Worm (Caenorhabditis elegans) whole organism, L3 larva: Measurements from ENCODE around the gene srw-87.

ENCODE experiments used
- ceh-16 ChIP-seq: sonication (generic microtip); optimal IDR thresholded peaks from 2 replicates; lab custom pipeline; 2017; ENCODE audit warnings: missing biosample characterization, missing genetic modification characterization
- ceh-82 ChIP-seq: fragments of 150-350 bp; optimal IDR thresholded peaks from 2 replicates; lab custom pipeline; 2014; ENCODE audit warnings: missing biosample characterization, missing genetic modification characterization
- ceh-9 ChIP-seq: sonication (generic microtip); optimal IDR thresholded peaks from 2 replicates; lab custom pipeline; 2018; ENCODE audit warnings: missing biosample characterization, missing genetic modification characterization
- daf-12 ChIP-seq: fragments of 150-350 bp; optimal IDR thresholded peaks from 2 replicates; lab custom pipeline; 2014; ENCODE audit warnings: missing biosample characterization, missing genetic modification reagents, missing genetic modification characterization
- egl-27 ChIP-seq: sonication (generic microtip); optimal IDR thresholded peaks from 4 replicates; lab custom pipeline; 2017; ENCODE audit warnings: missing biosample characterization, missing genetic modification reagents, missing genetic modification characterization
- egl-5 ChIP-seq: fragments of 150-350 bp; optimal IDR thresholded peaks from 2 replicates; lab custom pipeline; 2017; ENCODE audit warnings: missing biosample characterization, missing genetic modification reagents, missing genetic modification characterization, inconsistent platforms
- elt-1 ChIP-seq: fragments of 150-350 bp; optimal IDR thresholded peaks from 2 replicates; lab custom pipeline; 2014; ENCODE audit warnings: missing biosample characterization, missing genetic modification characterization
- elt-2 ChIP-seq: sonication (generic microtip); optimal IDR thresholded peaks from 2 replicates; lab custom pipeline; 2016; ENCODE audit warnings: missing genetic modification reagents, mild to moderate bottlenecking, missing genetic modification characterization, missing compliant biosample characterization
- elt-3 ChIP-seq, 3 experiments: fragments of 150-350 bp in 1 of 3; sonication (generic microtip) in 2 of 3; optimal IDR thresholded peaks; 2 replicates in 2 of 3; 4 replicates in 1 of 3; lab custom pipeline; 2014 to 2017; ENCODE audit warnings: missing biosample characterization in 3 of 3, missing genetic modification characterization in 3 of 3
- fkh-2 ChIP-seq: fragments of 150-350 bp; optimal IDR thresholded peaks from 2 replicates; lab custom pipeline; 2014; ENCODE audit warnings: missing biosample characterization, missing genetic modification reagents, missing genetic modification characterization
- fos-1 ChIP-seq: fragments of 150-350 bp; optimal IDR thresholded peaks from 2 replicates; lab custom pipeline; 2014; ENCODE audit warnings: missing biosample characterization, missing genetic modification characterization
- jun-1 ChIP-seq: fragments of 150-350 bp; optimal IDR thresholded peaks from 2 replicates; lab custom pipeline; 2014; ENCODE audit warnings: missing biosample characterization, missing genetic modification reagents, missing genetic modification characterization
- lin-15B ChIP-seq: fragments of 150-350 bp; optimal IDR thresholded peaks from 2 replicates; lab custom pipeline; 2014; ENCODE audit warnings: missing biosample characterization, missing genetic modification characterization
- lin-39 ChIP-seq: fragments of 150-350 bp; optimal IDR thresholded peaks from 2 replicates; lab custom pipeline; 2018; ENCODE audit warnings: missing biosample characterization, missing genetic modification reagents, missing genetic modification characterization
- lsy-12 ChIP-seq: sonication (generic microtip); optimal IDR thresholded peaks from 2 replicates; lab custom pipeline; 2016; ENCODE audit warnings: mild to moderate bottlenecking, missing genetic modification characterization, missing compliant biosample characterization
- mdl-1 ChIP-seq: fragments of 150-350 bp; optimal IDR thresholded peaks from 2 replicates; lab custom pipeline; 2014; ENCODE audit warnings: missing biosample characterization, missing genetic modification characterization
- mml-1 ChIP-seq: fragments of 150-350 bp; sonication (generic microtip); optimal IDR thresholded peaks from 3 replicates; lab custom pipeline; 2014; ENCODE audit warnings: missing biosample characterization, missing genetic modification characterization
- nfya-1 ChIP-seq: sonication (generic microtip); optimal IDR thresholded peaks from 2 replicates; lab custom pipeline; 2017; ENCODE audit warnings: missing genetic modification characterization, mild to moderate bottlenecking, missing compliant biosample characterization, antibody characterized with exemption, moderate library complexity; ENCODE audit not compliant: insufficient read depth
- nhr-11 ChIP-seq: fragments of 150-350 bp; optimal IDR thresholded peaks from 2 replicates; lab custom pipeline; 2014; ENCODE audit warnings: missing biosample characterization, missing genetic modification characterization
- nhr-12 ChIP-seq: fragments of 150-350 bp; optimal IDR thresholded peaks from 2 replicates; lab custom pipeline; 2014; ENCODE audit warnings: missing biosample characterization, missing genetic modification characterization
- nhr-23 ChIP-seq: fragments of 150-350 bp; optimal IDR thresholded peaks from 2 replicates; lab custom pipeline; 2014; ENCODE audit warnings: missing biosample characterization, missing genetic modification reagents, missing genetic modification characterization
- nhr-28 ChIP-seq: fragments of 150-350 bp; optimal IDR thresholded peaks from 2 replicates; lab custom pipeline; 2014; ENCODE audit warnings: missing biosample characterization, missing genetic modification characterization
- nhr-43 ChIP-seq: sonication (generic microtip); optimal IDR thresholded peaks from 2 replicates; lab custom pipeline; 2016; ENCODE audit warnings: mild to moderate bottlenecking, missing genetic modification characterization, missing compliant biosample characterization; ENCODE audit not compliant: poor library complexity, severe bottlenecking
- nhr-76 ChIP-seq: fragments of 150-350 bp; sonication (generic microtip); optimal IDR thresholded peaks from 5 replicates; lab custom pipeline; 2014; ENCODE audit warnings: missing biosample characterization, missing genetic modification characterization
- nhr-77 ChIP-seq: fragments of 150-350 bp; optimal IDR thresholded peaks from 2 replicates; lab custom pipeline; 2014; ENCODE audit warnings: missing biosample characterization, missing genetic modification characterization
- pha-4 ChIP-seq: fragments of 150-350 bp; optimal IDR thresholded peaks from 2 replicates; lab custom pipeline; 2014; ENCODE audit warnings: missing biosample characterization, missing genetic modification reagents, missing genetic modification characterization
- pqm-1 ChIP-seq: fragments of 150-350 bp; optimal IDR thresholded peaks from 2 replicates; lab custom pipeline; 2017; ENCODE audit warnings: missing biosample characterization, missing genetic modification characterization, inconsistent platforms
- sea-2 ChIP-seq: fragments of 150-350 bp; sonication (generic microtip); optimal IDR thresholded peaks from 4 replicates; lab custom pipeline; 2014; ENCODE audit warnings: missing biosample characterization, missing genetic modification reagents, missing genetic modification characterization
- skn-1 ChIP-seq: fragments of 150-350 bp; optimal IDR thresholded peaks from 2 replicates; lab custom pipeline; 2014; ENCODE audit warnings: missing biosample characterization, missing genetic modification characterization
- snpc-4 ChIP-seq: fragments of 150-350 bp; optimal IDR thresholded peaks from 2 replicates; lab custom pipeline; 2014; ENCODE audit warnings: missing biosample characterization, missing genetic modification characterization
- tbx-2 ChIP-seq: sonication (generic microtip); optimal IDR thresholded peaks from 2 replicates; lab custom pipeline; 2016; ENCODE audit warnings: mild to moderate bottlenecking, missing genetic modification characterization, missing compliant biosample characterization
- unc-39 ChIP-seq: sonication (generic microtip); optimal IDR thresholded peaks from 4 replicates; lab custom pipeline; 2017; ENCODE audit warnings: missing biosample characterization, missing genetic modification characterization
- zag-1 ChIP-seq: fragments of 150-350 bp; optimal IDR thresholded peaks from 2 replicates; lab custom pipeline; 2014; ENCODE audit warnings: missing biosample characterization, missing genetic modification characterization
- ztf-4 ChIP-seq: fragments of 150-350 bp; optimal IDR thresholded peaks from 2 replicates; lab custom pipeline; 2014; ENCODE audit warnings: missing biosample characterization, missing genetic modification characterization

srw-87 gene

ce11 chrV:16338287-16339092 is 2.1 kb downstream of the srw-87 start, which contains the start of gene slc-9B.2:
Gene slc-9B.2 (plus strand): TSS chrV:16339042.
- TF ChIP-seq nfya-1 (peak; percentile 18), elt-2 (tag; lab: Kevin White, UChicago) (peak; percentile 66)

ce11 chrV:16341497-16342257 is 5.3 kb downstream of the srw-87 start:
- TF ChIP-seq elt-2 (tag; lab: Kevin White, UChicago) = peak; percentile 25

ce11 chrV:16342258-16342618 is 5.8 kb downstream of the srw-87 start, which contains the start of gene nhr-193:
Gene nhr-193 (plus strand): TSS chrV:16342308.
- TF ChIP-seq pqm-1 (tag; lab: Kevin White, UChicago) (peak; percentile 88), zag-1 (tag; lab: Kevin White, UChicago) (no peak), jun-1 (tag; lab: Kevin White, UChicago) (peak; percentile 6), elt-2 (tag; lab: Kevin White, UChicago) (peak; percentile 74), lsy-12 (tag; lab: Kevin White, UChicago) (no peak)

ce11 chrV:16346406-16347108 is 10.1 kb downstream of the srw-87 start, which contains the start of the genes W08G11.5 and W08G11.1:
Gene W08G11.5 (minus strand): TSS chrV:16346506.
Gene W08G11.1 (plus strand): TSS chrV:16347058.
- TF ChIP-seq daf-12 (no peak), elt-1 (tag; lab: Kevin White, UChicago) (no peak), skn-1 (no peak), nhr-76 (tag; lab: Kevin White, UChicago) (no peak), nhr-28 (tag; lab: Kevin White, UChicago) (no peak), egl-5 (tag; lab: Kevin White, UChicago) (no peak), lin-39 (no peak), nhr-11 (tag; lab: Kevin White, UChicago) (no peak), lsy-12 (tag; lab: Kevin White, UChicago) (no peak), mml-1 (tag; lab: Kevin White, UChicago) (no peak), egl-27 (no peak), snpc-4 (tag; lab: Kevin White, UChicago) (no peak), sea-2 (GFP tag; lab: Kevin White, UChicago) (no peak), elt-2 (tag; lab: Kevin White, UChicago) (no peak), nhr-77 (tag; lab: Kevin White, UChicago) (no peak), lin-15B (no peak), nfya-1 (no peak), elt-3 (tag; optimal IDR thresholded peaks at IDR 0.05; lab: Kevin White, UChicago) (no peak)

ce11 chrV:16350061-16350460 is 13.6 kb downstream of the srw-87 start:
- no peak for TF ChIP-seq snpc-4 (tag; lab: Kevin White, UChicago)
- TF ChIP-seq elt-3 (tag; optimal IDR thresholded peaks at IDR 0.05; lab: Kevin White, UChicago) = no peak
- no peak for TF ChIP-seq sea-2 (GFP tag; lab: Kevin White, UChicago)

- TF ChIP-seq fos-1 (tag; lab: Kevin White, UChicago) (no peak), nfya-1 (peak; percentile 87), ceh-9 (tag; lab: Kevin White, UChicago) (no peak), egl-5 (tag; lab: Kevin White, UChicago) (peak; percentile 2), pqm-1 (tag; lab: Kevin White, UChicago) (peak; percentile 38), elt-2 (tag; lab: Kevin White, UChicago) (peak; percentile 53), nhr-28 (tag; lab: Kevin White, UChicago) (no peak), tbx-2 (tag; lab: Kevin White, UChicago) (no peak), elt-3 (tag; optimal IDR thresholded peaks at IDR 0.05; lab: Kevin White, UChicago) (no peak), skn-1 (no peak), unc-39 (tag; lab: Kevin White, UChicago) (no peak), mml-1 (tag; lab: Kevin White, UChicago) (no peak), sea-2 (GFP tag; lab: Kevin White, UChicago) (no peak), lin-39 (peak; percentile 55), nhr-77 (tag; lab: Kevin White, UChicago) (no peak), ztf-4 (tag; lab: Kevin White, UChicago) (no peak), pha-4 (tag; lab: Kevin White, UChicago) (peak; percentile 70), mdl-1 (no peak), jun-1 (tag; lab: Kevin White, UChicago) (no peak), nhr-23 (tag; lab: Kevin White, UChicago) (no peak), zag-1 (tag; lab: Kevin White, UChicago) (no peak), daf-12 (no peak), elt-1 (tag; lab: Kevin White, UChicago) (no peak), nhr-43 (no peak), nhr-12 (no peak), fkh-2 (tag; lab: Kevin White, UChicago) (no peak), ceh-82 (tag; lab: Kevin White, UChicago) (no peak), ceh-16 (no peak)
Measured at ce11 chrV:16350775-16351378, 14.5 kb downstream of the srw-87 start.
